Fruit fly (Drosophila melanogaster) whole organism, pupa: ENCODE measurements around the gene Eig71Ei.

ENCODE experiments used
- CG10348 ChIP-seq: fragments of 200-800 bp; sonication (Bioruptor generic); IDR thresholded peaks from 2 replicates; pipeline ENCODE4 v1.3.6; 2022; ENCODE audit warnings: missing biosample characterization, missing genetic modification characterization
- CG12605 ChIP-seq: fragments of 200-800 bp; sonication (Bioruptor generic); IDR thresholded peaks from 2 replicates; pipeline ENCODE4 v1.3.6; 2022; ENCODE audit warnings: missing biosample characterization, missing genetic modification characterization
- CG15710 ChIP-seq: fragments of 200-800 bp; sonication (Bioruptor generic); optimal IDR thresholded peaks from 2 replicates; lab custom pipeline; 2018; ENCODE audit warnings: missing biosample characterization, mild to moderate bottlenecking, missing genetic modification characterization, moderate library complexity
- CG32121 ChIP-seq: fragments of 200-800 bp; sonication (Bioruptor generic); IDR thresholded peaks from 2 replicates; pipeline ENCODE4 v1.3.6; 2022; ENCODE audit warnings: missing biosample characterization, missing genetic modification characterization
- CG34367 ChIP-seq: fragments of 200-800 bp; sonication (Bioruptor generic); optimal IDR thresholded peaks from 2 replicates; lab custom pipeline; 2018; ENCODE audit warnings: missing biosample characterization, mild to moderate bottlenecking, missing genetic modification characterization
- CG4496 ChIP-seq: fragments of 200-800 bp; sonication (Bioruptor generic); IDR thresholded peaks from 3 replicates; pipeline ENCODE4 v1.3.6; 2022; ENCODE audit warnings: missing biosample characterization, missing genetic modification characterization
- D1 ChIP-seq: fragments of 200-800 bp; sonication (Bioruptor generic); optimal IDR thresholded peaks from 2 replicates; lab custom pipeline; 2018; ENCODE audit warnings: missing biosample characterization, mild to moderate bottlenecking, missing genetic modification characterization, moderate library complexity
- EcR ChIP-seq: fragments of 200-800 bp; sonication (Bioruptor generic); optimal IDR thresholded peaks from 3 replicates; lab custom pipeline; 2019; ENCODE audit warnings: missing biosample characterization, missing genetic modification characterization, mild to moderate bottlenecking, moderate library complexity, missing genetic modification reagents
- Ets98B ChIP-seq: fragments of 200-800 bp; sonication (Bioruptor generic); IDR thresholded peaks from 2 replicates; pipeline ENCODE4 v1.3.6; 2022; ENCODE audit warnings: missing biosample characterization, missing genetic modification characterization

DNA sequence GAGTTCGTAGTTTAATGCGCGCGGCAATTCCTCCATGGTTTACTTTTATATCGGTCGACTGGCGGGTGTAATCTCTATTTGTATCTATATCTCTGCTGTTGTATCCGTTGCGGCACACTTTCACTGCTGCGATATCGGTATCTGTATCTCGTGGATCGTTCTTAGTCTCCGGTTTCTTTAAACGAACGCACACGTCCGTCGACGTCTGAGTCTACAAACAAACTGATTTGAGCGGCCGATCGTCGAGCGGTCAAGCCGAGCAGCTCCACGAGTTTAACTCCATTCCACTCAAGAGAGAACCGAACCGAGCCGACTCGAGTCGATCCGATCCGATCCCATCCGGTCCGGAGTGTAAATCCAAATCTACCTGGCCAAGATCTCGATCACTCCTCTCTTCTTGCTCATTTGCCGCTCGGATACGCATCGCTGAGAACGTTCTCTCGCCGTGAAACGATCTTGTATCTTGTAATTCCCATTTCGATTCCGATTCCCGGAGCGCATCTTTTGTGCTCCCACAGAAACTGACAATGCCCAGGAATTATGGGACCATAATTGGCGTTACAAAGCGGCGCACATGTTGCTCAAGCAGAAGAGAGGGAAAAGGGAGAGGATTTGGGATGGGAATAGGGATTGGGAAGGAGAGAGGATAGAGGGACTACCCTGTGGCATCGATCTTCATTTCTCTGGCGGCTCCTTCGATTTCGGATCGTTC, 40.3 kb downstream of the Eig71Ei start, which contains the start of gene comm2:
- TF ChIP-seq CG32121 (GFP tag; lab: Robert Waterston, UW) (no peak), Ets98B (GFP tag; lab: Robert Waterston, UW) (peak; percentile 26; the same call in 1 of the 2 replicates), CG15710 (tag; lab: Kevin White, UChicago) (no peak), D1 (tag; lab: Kevin White, UChicago) (no peak), CG10348 (GFP tag; lab: Robert Waterston, UW) (no peak), EcR (peak; percentile 10), CG34367 (tag; lab: Kevin White, UChicago) (no peak), CG12605 (GFP tag; lab: Robert Waterston, UW) (no peak), CG4496 (GFP tag; lab: Robert Waterston, UW) (peak; percentile 48; the same call in 2 of the 3 replicates)
